Fruit fly (Drosophila melanogaster): ENCODE results near the gene Smyd4-2.

Gene Smyd4-2

DNA sequence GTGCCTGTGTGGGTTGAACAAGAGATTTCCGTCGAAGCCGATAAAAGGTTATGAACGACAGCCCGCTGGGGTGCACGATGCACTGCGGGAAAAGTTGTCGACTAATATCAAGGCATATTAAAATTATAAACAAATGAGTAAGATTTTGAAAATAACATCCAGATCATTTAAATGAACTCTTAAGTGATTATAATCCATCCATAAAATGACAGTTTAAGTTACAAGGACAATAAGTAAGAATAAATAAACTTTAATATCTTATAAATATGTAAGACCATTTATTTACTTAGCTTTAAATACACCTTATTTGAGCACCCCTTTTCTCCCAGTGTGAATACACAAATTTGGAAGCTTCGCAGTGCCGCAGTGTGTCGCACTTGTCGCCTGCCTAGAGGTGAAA lies 42.3 kb upstream of the Smyd4-2 start (continued):
- TF ChIP-seq tio (GFP tag; optimal IDR thresholded peaks at IDR 0.05): no peak
- no peak for TF ChIP-seq CG4360 (GFP tag; IDR thresholded peaks at IDR 0.05)
- no peak for TF ChIP-seq CG4282 (GFP tag; optimal IDR thresholded peaks at IDR 0.05)
- no peak for TF ChIP-seq CG5953 (GFP tag; IDR thresholded peaks at IDR 0.05)
- peak; percentile 83 for TF ChIP-seq CG10979 (tag; optimal IDR thresholded peaks at IDR 0.05)
- no peak for TF ChIP-seq Sox102F (GFP tag; optimal IDR thresholded peaks at IDR 0.05)
- TF ChIP-seq gsb (GFP tag; IDR thresholded peaks at IDR 0.05): no peak
- TF ChIP-seq Hr51 (GFP tag; optimal IDR thresholded peaks at IDR 0.05): no peak
- TF ChIP-seq CG13624 (GFP tag; optimal IDR thresholded peaks at IDR 0.05): no peak
- no peak for TF ChIP-seq Pdp1 (GFP tag; optimal IDR thresholded peaks at IDR 0.05)
- TF ChIP-seq sob (GFP tag; IDR thresholded peaks at IDR 0.05): no peak
- TF ChIP-seq CG16813 (GFP tag; IDR thresholded peaks at IDR 0.05; ENCODE audit: partially characterized antibody): no peak
- TF ChIP-seq CG31224 (GFP tag; IDR thresholded peaks at IDR 0.05): no peak
- TF ChIP-seq rib (GFP tag; IDR thresholded peaks at IDR 0.05): no peak
- no peak for TF ChIP-seq ken (GFP tag; IDR thresholded peaks at IDR 0.05)
- no peak for TF ChIP-seq sens-2 (GFP tag; IDR thresholded peaks at IDR 0.05)
- no peak for TF ChIP-seq pum (GFP tag; optimal IDR thresholded peaks at IDR 0.05)
- no peak for TF ChIP-seq z (GFP tag; IDR thresholded peaks at IDR 0.05)
- TF ChIP-seq Oli (tag; optimal IDR thresholded peaks at IDR 0.05): no peak
- no peak for TF ChIP-seq h (optimal IDR thresholded peaks at IDR 0.05)
- TF ChIP-seq CG15696 (tag; optimal IDR thresholded peaks at IDR 0.05): peak; percentile 67
- no peak for TF ChIP-seq hkb (optimal IDR thresholded peaks at IDR 0.05)
- no peak for TF ChIP-seq hkb (GFP tag; IDR thresholded peaks at IDR 0.05)
- TF ChIP-seq CG14860 (GFP tag; IDR thresholded peaks at IDR 0.05; ENCODE audit: partially characterized antibody): no peak
- TF ChIP-seq Deaf1 (tag; optimal IDR thresholded peaks at IDR 0.05): no peak
- TF ChIP-seq bab2 (GFP tag; optimal IDR thresholded peaks at IDR 0.05): no peak
- no peak for TF ChIP-seq chm (GFP tag; IDR thresholded peaks at IDR 0.05)
- TF ChIP-seq CG18764 (GFP tag; optimal IDR thresholded peaks at IDR 0.05): no peak
- TF ChIP-seq CG1529 (GFP tag; optimal IDR thresholded peaks at IDR 0.05): no peak
- TF ChIP-seq bowl (GFP tag; IDR thresholded peaks at IDR 0.05): no peak
- no peak for TF ChIP-seq HLH3B (GFP tag; IDR thresholded peaks at IDR 0.05)
- no peak for TF ChIP-seq hbn (GFP tag; IDR thresholded peaks at IDR 0.05; ENCODE audit: partially characterized antibody)
- TF ChIP-seq MTF-1 (GFP tag; optimal IDR thresholded peaks at IDR 0.05; ENCODE audit: borderline replicate concordance): no peak
- TF ChIP-seq CG2875 (GFP tag; optimal IDR thresholded peaks at IDR 0.05): no peak
- TF ChIP-seq lov (optimal IDR thresholded peaks at IDR 0.05): no peak
- no peak for TF ChIP-seq lov (GFP tag; IDR thresholded peaks at IDR 0.05)
- peak; percentile 38 for TF ChIP-seq Sox100B (GFP tag; optimal IDR thresholded peaks at IDR 0.05)
- peak; percentile 19 for TF ChIP-seq sens (GFP tag)
- TF ChIP-seq HLH4C (GFP tag; IDR thresholded peaks at IDR 0.05; ENCODE audit: partially characterized antibody): no peak
- TF ChIP-seq CG10431 (GFP tag; optimal IDR thresholded peaks at IDR 0.05): no peak
- TF ChIP-seq trem (tag; optimal IDR thresholded peaks at IDR 0.05): no peak
- TF ChIP-seq CG17361 (GFP tag; IDR thresholded peaks at IDR 0.05): peak; percentile 50; the same call in 2 of the 3 replicates
- TF ChIP-seq ash1 (GFP tag; optimal IDR thresholded peaks at IDR 0.05): no peak
- no peak for TF ChIP-seq jumu (GFP tag; optimal IDR thresholded peaks at IDR 0.05)
- TF ChIP-seq CG3995 (GFP tag; optimal IDR thresholded peaks at IDR 0.05): no peak
- TF ChIP-seq Max (GFP tag; optimal IDR thresholded peaks at IDR 0.05): peak; percentile 19
- peak; percentile 46 for TF ChIP-seq zen (tag; optimal IDR thresholded peaks at IDR 0.05)
- TF ChIP-seq Ada2b (GFP tag; IDR thresholded peaks at IDR 0.05): no peak
- no peak for TF ChIP-seq CG16779 (GFP tag; IDR thresholded peaks at IDR 0.05)
- TF ChIP-seq CG14441 (GFP tag; IDR thresholded peaks at IDR 0.05): no peak
- peak; percentile 25 for TF ChIP-seq CG4424 (GFP tag; optimal IDR thresholded peaks at IDR 0.05)
- no peak for TF ChIP-seq D (optimal IDR thresholded peaks at IDR 0.05)
- TF ChIP-seq D (GFP tag; optimal IDR thresholded peaks at IDR 0.05): peak; percentile 72
